Fruit fly (Drosophila melanogaster): Measurements from ENCODE around the gene Prps.

Prps gene

dm6 chr3L:9678007-9678497 lies 18.4 kb downstream of the Prps start (continued):
- peak; percentile 42 for TF ChIP-seq fd64A (GFP tag; optimal IDR thresholded peaks at IDR 0.05)
- TF ChIP-seq CG15479 (GFP tag; optimal IDR thresholded peaks at IDR 0.05), result peak; percentile 92
- TF ChIP-seq CG17912 (GFP tag; optimal IDR thresholded peaks at IDR 0.05), result no peak
- no peak for TF ChIP-seq Lim3 (GFP tag; IDR thresholded peaks at IDR 0.05)
- TF ChIP-seq CG10321 (GFP tag; IDR thresholded peaks at IDR 0.05), result peak; percentile 68
- peak; percentile 22 for TF ChIP-seq CG33557 (GFP tag; optimal IDR thresholded peaks at IDR 0.05)
- TF ChIP-seq kay (GFP tag; optimal IDR thresholded peaks at IDR 0.05), result peak; percentile 88
- TF ChIP-seq Hr78 (GFP tag; optimal IDR thresholded peaks at IDR 0.05), result no peak
- TF ChIP-seq sens (GFP tag), result peak; percentile 86
- TF ChIP-seq Hsf (GFP tag; optimal IDR thresholded peaks at IDR 0.05), result peak; percentile 10
- 0 out of 2 replicates have a peak, but pooled peaks have one; percentile 5 for TF ChIP-seq ranshi (GFP tag; IDR thresholded peaks at IDR 0.05)
- TF ChIP-seq CG7745 (tag; optimal IDR thresholded peaks at IDR 0.05), result peak; percentile 28
- peak; percentile 50 for TF ChIP-seq Vsx1 (GFP tag; optimal IDR thresholded peaks at IDR 0.05)
- TF ChIP-seq CG1233 (GFP tag; optimal IDR thresholded peaks at IDR 0.05), result peak; percentile 26
- peak; percentile 3 for TF ChIP-seq CG8089 (GFP tag; optimal IDR thresholded peaks at IDR 0.05)
- TF ChIP-seq dmrt11E (tag; optimal IDR thresholded peaks at IDR 0.05), result no peak
- TF ChIP-seq z (GFP tag; IDR thresholded peaks at IDR 0.05), result 0 out of 3 replicates have a peak, but pooled peaks have one; percentile 57
- TF ChIP-seq CG7839 (tag; optimal IDR thresholded peaks at IDR 0.05), result peak; percentile 13
- peak; percentile 39; the same call in 1 of the 3 replicates for TF ChIP-seq CG34224 (GFP tag; IDR thresholded peaks at IDR 0.05; ENCODE audit: partially characterized antibody)
- TF ChIP-seq CG13287 (GFP tag; IDR thresholded peaks at IDR 0.05; ENCODE audit: partially characterized antibody), result no peak
- no peak for TF ChIP-seq trem (tag; optimal IDR thresholded peaks at IDR 0.05)
- TF ChIP-seq lola (GFP tag; optimal IDR thresholded peaks at IDR 0.05), result peak in 1 of 3 experiments; percentile 24
- peak; percentile 17 for TF ChIP-seq CG3163 (GFP tag; optimal IDR thresholded peaks at IDR 0.05)
- peak; percentile 6 for TF ChIP-seq CG12391 (tag; optimal IDR thresholded peaks at IDR 0.05)
- TF ChIP-seq usp (GFP tag; optimal IDR thresholded peaks at IDR 0.05), result no peak
- peak; percentile 71 for TF ChIP-seq cg (GFP tag; optimal IDR thresholded peaks at IDR 0.05)
- TF ChIP-seq CG15601 (tag; optimal IDR thresholded peaks at IDR 0.05), result peak; percentile 15
- no peak for TF ChIP-seq chn (GFP tag; optimal IDR thresholded peaks at IDR 0.05)
- peak; percentile 14 for TF ChIP-seq gro (GFP tag; optimal IDR thresholded peaks at IDR 0.05)
- TF ChIP-seq CG7963 (GFP tag; IDR thresholded peaks at IDR 0.05; ENCODE audit: partially characterized antibody), result no peak
- peak; percentile 12; the same call in 1 of the 3 replicates for TF ChIP-seq Optix (GFP tag; IDR thresholded peaks at IDR 0.05)
- peak; percentile 20 for TF ChIP-seq CG13424 (tag; optimal IDR thresholded peaks at IDR 0.05)
- TF ChIP-seq Ada2b (GFP tag; IDR thresholded peaks at IDR 0.05), result peak; percentile 3; the same call in 1 of the 2 replicates
- no peak for TF ChIP-seq pum (GFP tag; optimal IDR thresholded peaks at IDR 0.05)
- TF ChIP-seq ATbp (GFP tag; optimal IDR thresholded peaks at IDR 0.05), result peak; percentile 41
- TF ChIP-seq CG10979 (tag; optimal IDR thresholded peaks at IDR 0.05), result peak; percentile 27
- 0 out of 3 replicates have a peak, but pooled peaks have one; percentile 20 for TF ChIP-seq knrl (GFP tag; IDR thresholded peaks at IDR 0.05; ENCODE audit: partially characterized antibody)
- TF ChIP-seq Asciz (GFP tag; optimal IDR thresholded peaks at IDR 0.05), result peak; percentile 13
- TF ChIP-seq Lpt (GFP tag; optimal IDR thresholded peaks at IDR 0.05), result no peak
- TF ChIP-seq ems (GFP tag; optimal IDR thresholded peaks at IDR 0.05), result no peak
- TF ChIP-seq emc (GFP tag; optimal IDR thresholded peaks at IDR 0.05), result no peak
- no peak for TF ChIP-seq CG30020 (tag; optimal IDR thresholded peaks at IDR 0.05)
- TF ChIP-seq zen (tag; optimal IDR thresholded peaks at IDR 0.05), result peak; percentile 4
- peak; percentile 14 for TF ChIP-seq Sox100B (GFP tag; optimal IDR thresholded peaks at IDR 0.05)
- peak; percentile 58 to 79 for TF ChIP-seq Trl (optimal IDR thresholded peaks at IDR 0.05)
- peak; percentile 5 for TF ChIP-seq Trl (GFP tag; optimal IDR thresholded peaks at IDR 0.05)
- TF ChIP-seq kni (GFP tag; optimal IDR thresholded peaks at IDR 0.05), result peak; percentile 24
- peak; percentile 20 for TF ChIP-seq sd (tag; optimal IDR thresholded peaks at IDR 0.05)
- TF ChIP-seq Neu2 (GFP tag; optimal IDR thresholded peaks at IDR 0.05; ENCODE audit: borderline replicate concordance), result no peak

All from whole organism, embryonic.